Fruit fly (Drosophila melanogaster) whole organism, embryonic: ENCODE measurements around the gene CG2898.

Source experiments
- B-H1 ChIP-seq: fragments of 200-800 bp; sonication (Bioruptor generic); IDR thresholded peaks from 3 replicates; pipeline ENCODE4 v1.3.6; 2022; ENCODE audit warnings: missing biosample characterization, missing genetic modification characterization
- Blimp-1 ChIP-seq: fragments of 200-800 bp; sonication (Bioruptor generic); optimal IDR thresholded peaks from 3 replicates; lab custom pipeline; 2018; ENCODE audit warnings: missing biosample characterization, missing genetic modification characterization, mild to moderate bottlenecking, moderate library complexity, missing genetic modification reagents
- C15 ChIP-seq: fragments of 200-800 bp; sonication (Bioruptor generic); IDR thresholded peaks from 3 replicates; pipeline ENCODE4 v1.3.6; 2022; ENCODE audit warnings: missing biosample characterization, missing genetic modification characterization
- CG10431 ChIP-seq: fragments of 200-800 bp; sonication (Bioruptor generic); optimal IDR thresholded peaks from 3 replicates; lab custom pipeline; 2018; ENCODE audit warnings: missing biosample characterization, mild to moderate bottlenecking, missing genetic modification characterization
- CG10543 ChIP-seq: fragments of 200-800 bp; sonication (Bioruptor generic); optimal IDR thresholded peaks from 3 replicates; lab custom pipeline; 2017; ENCODE audit warnings: missing biosample characterization, mild to moderate bottlenecking, missing genetic modification characterization, moderate library complexity
- CG11723 ChIP-seq: fragments of 200-800 bp; sonication (Bioruptor generic); optimal IDR thresholded peaks from 2 replicates; lab custom pipeline; 2017; ENCODE audit warnings: missing biosample characterization, mild to moderate bottlenecking, missing genetic modification characterization
- CG12769 ChIP-seq: fragments of 200-800 bp; sonication (Bioruptor generic); optimal IDR thresholded peaks from 2 replicates; lab custom pipeline; 2019; ENCODE audit warnings: missing biosample characterization, mild to moderate bottlenecking, missing genetic modification characterization, moderate library complexity
- CG13287 ChIP-seq: fragments of 200-800 bp; sonication (Bioruptor generic); IDR thresholded peaks from 2 replicates; pipeline ENCODE4 v1.3.6; 2022; ENCODE audit warnings: missing biosample characterization, missing genetic modification characterization; ENCODE audit not compliant: partially characterized antibody
- CG14441 ChIP-seq: fragments of 200-800 bp; sonication (Bioruptor generic); IDR thresholded peaks from 2 replicates; pipeline ENCODE4 v1.3.6; 2022; ENCODE audit warnings: missing biosample characterization, missing genetic modification characterization
- CG14667 ChIP-seq: fragments of 200-800 bp; sonication (Bioruptor generic); IDR thresholded peaks from 2 replicates; pipeline ENCODE4 v1.3.6; 2022; ENCODE audit warnings: missing biosample characterization, missing genetic modification characterization
- CG17568 ChIP-seq: fragments of 200-800 bp; sonication (Bioruptor generic); optimal IDR thresholded peaks from 2 replicates; lab custom pipeline; 2018; ENCODE audit warnings: missing biosample characterization, mild to moderate bottlenecking, missing genetic modification characterization, moderate library complexity
- CG18476 ChIP-seq: fragments of 200-800 bp; sonication (Bioruptor generic); optimal IDR thresholded peaks from 2 replicates; lab custom pipeline; 2016; ENCODE audit warnings: missing biosample characterization, mild to moderate bottlenecking, missing genetic modification characterization
- CG18619 ChIP-seq: fragments of 200-800 bp; sonication (Bioruptor generic); optimal IDR thresholded peaks from 3 replicates; lab custom pipeline; 2017; ENCODE audit warnings: missing biosample characterization, mild to moderate bottlenecking, missing genetic modification characterization
- CG2678 ChIP-seq: fragments of 200-800 bp; sonication (Bioruptor generic); optimal IDR thresholded peaks from 3 replicates; lab custom pipeline; 2019; ENCODE audit warnings: missing biosample characterization, mild to moderate bottlenecking, missing genetic modification characterization, moderate library complexity
- CG6765 ChIP-seq: fragments of 200-800 bp; sonication (Bioruptor generic); optimal IDR thresholded peaks from 3 replicates; lab custom pipeline; 2017; ENCODE audit warnings: missing biosample characterization, mild to moderate bottlenecking, missing genetic modification characterization
- CG7556 ChIP-seq: fragments of 200-800 bp; sonication (Bioruptor generic); optimal IDR thresholded peaks from 2 replicates; lab custom pipeline; 2017; ENCODE audit warnings: missing biosample characterization, mild to moderate bottlenecking, missing genetic modification characterization
- CG8089 ChIP-seq: fragments of 200-800 bp; sonication (Bioruptor generic); optimal IDR thresholded peaks from 3 replicates; lab custom pipeline; 2016; ENCODE audit warnings: missing biosample characterization, missing genetic modification characterization
- CG9932 ChIP-seq: fragments of 200-800 bp; sonication (Bioruptor generic); IDR thresholded peaks from 2 replicates; pipeline ENCODE4 v1.3.6; 2022; ENCODE audit warnings: missing biosample characterization, missing genetic modification characterization
- CTCF ChIP-seq: fragments of 200-800 bp; sonication (Bioruptor generic); optimal IDR thresholded peaks from 2 replicates; lab custom pipeline; 2017; ENCODE audit warnings: missing biosample characterization, mild to moderate bottlenecking, missing genetic modification characterization, moderate library complexity
- Camta ChIP-seq: fragments of 200-800 bp; sonication (Bioruptor generic); optimal IDR thresholded peaks from 2 replicates; lab custom pipeline; 2016; ENCODE audit warnings: missing biosample characterization, missing genetic modification characterization
- CrebB ChIP-seq: fragments of 200-800 bp; sonication (Bioruptor generic); optimal IDR thresholded peaks from 3 replicates; lab custom pipeline; 2018; ENCODE audit warnings: missing biosample characterization, mild to moderate bottlenecking, missing genetic modification characterization
- HLH3B ChIP-seq: fragments of 200-800 bp; sonication (Bioruptor generic); IDR thresholded peaks from 2 replicates; pipeline ENCODE4 v1.3.6; 2022; ENCODE audit warnings: missing biosample characterization, missing genetic modification characterization
- Jarid2 ChIP-seq: fragments of 200-800 bp; sonication (Bioruptor generic); optimal IDR thresholded peaks from 3 replicates; lab custom pipeline; 2017; ENCODE audit warnings: mild to moderate bottlenecking, missing biosample characterization, missing genetic modification reagents, missing genetic modification characterization
- Med ChIP-seq: fragments of 200-800 bp; sonication (Bioruptor generic); peaks from one replicate; lab custom pipeline; 2016; ENCODE audit warnings: missing biosample characterization, missing genetic modification characterization, mild to moderate bottlenecking, inconsistent platforms, moderate library complexity
- Myb ChIP-seq: fragments of 200-800 bp; sonication (Bioruptor generic); optimal IDR thresholded peaks from 2 replicates; lab custom pipeline; 2016; ENCODE audit warnings: missing biosample characterization, missing genetic modification characterization
- PHDP ChIP-seq: fragments of 200-800 bp; sonication (Bioruptor generic); optimal IDR thresholded peaks from 3 replicates; lab custom pipeline; 2018; ENCODE audit warnings: missing biosample characterization, mild to moderate bottlenecking, missing genetic modification characterization, moderate library complexity
- Pdp1 ChIP-seq, 2 experiments: fragments of 200-800 bp; sonication (Bioruptor generic); optimal IDR thresholded peaks; 3 replicates each; lab custom pipeline; 2016; ENCODE audit warnings: missing biosample characterization in 2 of 2, missing genetic modification characterization in 2 of 2, mild to moderate bottlenecking in 1 of 2, moderate library complexity in 1 of 2
- TFAM ChIP-seq: fragments of 200-800 bp; sonication (Bioruptor generic); optimal IDR thresholded peaks from 2 replicates; lab custom pipeline; 2017; ENCODE audit warnings: missing biosample characterization, missing genetic modification characterization, inconsistent platforms
- Taf1 ChIP-seq: fragments of 200-800 bp; sonication (Bioruptor generic); IDR thresholded peaks from 2 replicates; pipeline ENCODE4 v1.3.6; 2022; ENCODE audit warnings: missing biosample characterization, missing genetic modification characterization
- abd-A ChIP-seq: fragments of 200-800 bp; sonication (Bioruptor generic); optimal IDR thresholded peaks from 3 replicates; lab custom pipeline; 2019; ENCODE audit warnings: missing biosample characterization, mild to moderate bottlenecking, missing genetic modification characterization, moderate library complexity
- ara ChIP-seq: fragments of 200-800 bp; sonication (Bioruptor generic); IDR thresholded peaks from 2 replicates; pipeline ENCODE4 v1.3.6; 2022; ENCODE audit warnings: missing biosample characterization, missing genetic modification characterization
- ash1 ChIP-seq: fragments of 200-800 bp; sonication (Bioruptor generic); optimal IDR thresholded peaks from 2 replicates; lab custom pipeline; 2018; ENCODE audit warnings: missing biosample characterization, mild to moderate bottlenecking, missing genetic modification characterization
- caup ChIP-seq: fragments of 200-800 bp; sonication (Bioruptor generic); optimal IDR thresholded peaks from 3 replicates; lab custom pipeline; 2017; ENCODE audit warnings: missing biosample characterization, mild to moderate bottlenecking, missing genetic modification characterization, moderate library complexity; ENCODE audit not compliant: severe bottlenecking
- chif ChIP-seq, 2 experiments: fragments of 200-800 bp; sonication (Bioruptor generic); optimal IDR thresholded peaks; 3 replicates each; lab custom pipeline; 2016; ENCODE audit warnings: missing biosample characterization in 2 of 2, missing genetic modification characterization in 2 of 2
- crc ChIP-seq: fragments of 200-800 bp; sonication (Bioruptor generic); optimal IDR thresholded peaks from 2 replicates; lab custom pipeline; 2016; ENCODE audit warnings: missing biosample characterization, missing genetic modification characterization
- croc ChIP-seq: fragments of 200-800 bp; sonication (Bioruptor generic); conservative IDR thresholded peaks from 3 replicates; pipeline ENCODE4 v1.3.6; 2022; ENCODE audit warnings: missing biosample characterization, missing genetic modification characterization
- crol ChIP-seq: fragments of 200-800 bp; sonication (Bioruptor generic); IDR thresholded peaks from 2 replicates; pipeline ENCODE4 v1.3.6; 2022; ENCODE audit warnings: missing biosample characterization, missing genetic modification characterization
- en ChIP-seq: fragments of 200-800 bp; sonication (Bioruptor generic); optimal IDR thresholded peaks from 2 replicates; lab custom pipeline; 2016; ENCODE audit warnings: missing biosample characterization, missing genetic modification characterization
- ftz-f1 ChIP-seq: fragments of 200-800 bp; sonication (Bioruptor generic); optimal IDR thresholded peaks from 2 replicates; lab custom pipeline; 2016; ENCODE audit warnings: missing biosample characterization, missing genetic modification characterization
- h ChIP-seq: fragments of >200 bp; optimal IDR thresholded peaks from 2 replicates; lab custom pipeline; 2017
- ind ChIP-seq: fragments of 200-800 bp; sonication (Bioruptor generic); optimal IDR thresholded peaks from 3 replicates; lab custom pipeline; 2016; ENCODE audit warnings: missing biosample characterization, missing genetic modification characterization
- kay ChIP-seq: fragments of 200-800 bp; sonication (Bioruptor generic); optimal IDR thresholded peaks from 2 replicates; lab custom pipeline; 2016; ENCODE audit warnings: missing biosample characterization, missing genetic modification characterization
- lab ChIP-seq: fragments of 200-800 bp; sonication (Bioruptor generic); optimal IDR thresholded peaks from 3 replicates; lab custom pipeline; 2017; ENCODE audit warnings: missing biosample characterization, missing genetic modification characterization, mild to moderate bottlenecking, moderate library complexity, missing genetic modification reagents
- mam ChIP-seq: fragments of 200-800 bp; sonication (Bioruptor generic); optimal IDR thresholded peaks from 3 replicates; lab custom pipeline; 2016; ENCODE audit warnings: missing biosample characterization, missing genetic modification characterization
- nmo ChIP-seq: fragments of 200-800 bp; sonication (Bioruptor generic); optimal IDR thresholded peaks from 2 replicates; lab custom pipeline; 2018; ENCODE audit warnings: missing biosample characterization, mild to moderate bottlenecking, missing genetic modification characterization, moderate library complexity
- phol ChIP-seq: fragments of 200-800 bp; sonication (Bioruptor generic); optimal IDR thresholded peaks from 3 replicates; lab custom pipeline; 2018; ENCODE audit warnings: missing biosample characterization, mild to moderate bottlenecking, missing genetic modification characterization, moderate library complexity
- row ChIP-seq: fragments of 200-800 bp; sonication (Bioruptor generic); IDR thresholded peaks from 3 replicates; pipeline ENCODE4 v1.3.6; 2022; ENCODE audit warnings: missing biosample characterization, missing genetic modification characterization
- scrt ChIP-seq: fragments of 200-800 bp; sonication (Bioruptor generic); optimal IDR thresholded peaks from 2 replicates; lab custom pipeline; 2018; ENCODE audit warnings: missing biosample characterization, mild to moderate bottlenecking, missing genetic modification characterization, moderate library complexity
- trem ChIP-seq: fragments of 200-800 bp; optimal IDR thresholded peaks from 3 replicates; lab custom pipeline; 2019; ENCODE audit warnings: missing biosample characterization, mild to moderate bottlenecking, missing genetic modification characterization, moderate library complexity
- zfh1 ChIP-seq: fragments of 200-800 bp; sonication (Bioruptor generic); IDR thresholded peaks from 3 replicates; pipeline ENCODE4 v1.3.6; 2022; ENCODE audit warnings: missing biosample characterization, missing genetic modification characterization

CG2898 gene

DNA sequence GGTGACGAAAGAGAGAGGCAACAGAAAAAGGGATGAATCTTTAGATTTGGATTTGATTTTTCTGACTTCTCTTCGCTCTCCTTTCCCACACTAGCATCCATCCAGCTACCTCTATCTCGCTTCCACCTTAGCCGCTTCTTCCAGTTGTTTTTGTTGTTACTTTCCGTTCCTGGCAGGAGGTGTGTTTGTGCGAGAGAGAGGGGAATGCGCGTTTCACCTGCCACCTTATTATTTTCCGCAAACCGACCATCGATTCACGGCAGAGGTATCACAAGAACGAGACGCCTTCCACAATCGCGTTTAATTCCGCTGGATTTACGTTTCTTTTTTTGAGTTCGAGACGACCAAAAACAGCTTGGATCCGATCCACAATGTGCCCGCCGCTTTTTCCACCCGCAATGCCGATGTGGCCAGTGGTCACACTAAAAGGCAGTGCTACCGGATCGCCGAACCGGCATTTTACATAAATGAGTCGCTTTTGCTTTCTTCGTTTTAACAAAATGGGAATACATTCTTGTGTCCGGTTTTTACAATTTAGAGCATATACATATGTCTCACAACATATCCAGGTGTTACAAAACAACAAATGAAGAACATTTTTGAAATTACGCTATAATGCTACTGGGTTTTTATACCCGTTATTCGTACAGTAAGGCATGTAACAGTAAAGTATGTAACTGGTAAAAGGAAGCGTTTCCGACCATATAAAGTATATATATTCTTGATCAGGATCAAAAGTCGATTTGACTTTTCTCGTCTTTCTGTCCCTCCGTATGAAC lies 49.4 kb upstream of the CG2898 start, which contains the start of gene alpha-Man-Ia (continued):
- TF ChIP-seq Camta (GFP tag; lab: Kevin White, UChicago): peak; percentile 14
- TF ChIP-seq CG18619 (GFP tag; lab: Kevin White, UChicago): peak; percentile 19
- no peak for TF ChIP-seq crc (GFP tag; lab: Kevin White, UChicago)
- no peak for TF ChIP-seq TFAM (GFP tag; lab: Kevin White, UChicago)
- peak; percentile 41 for TF ChIP-seq CTCF (GFP tag; lab: Kevin White, UChicago)
- TF ChIP-seq Blimp-1 (GFP tag; lab: Kevin White, UChicago): no peak
- TF ChIP-seq CG14441 (GFP tag; lab: Robert Waterston, UW): no peak
- peak; percentile 8 for TF ChIP-seq ind (GFP tag; lab: Kevin White, UChicago)
- peak; percentile 48 for TF ChIP-seq nmo (GFP tag; lab: Kevin White, UChicago)
- TF ChIP-seq CG10431 (GFP tag; lab: Kevin White, UChicago): no peak
- peak; percentile 1 for TF ChIP-seq lab
- peak; percentile 73 for TF ChIP-seq crol (GFP tag; lab: Robert Waterston, UW)
- TF ChIP-seq ash1 (GFP tag; lab: Kevin White, UChicago): no peak
- TF ChIP-seq Pdp1 (GFP tag; optimal IDR thresholded peaks at IDR 0.05; lab: Kevin White, UChicago): peak; percentile 38 to 92
- TF ChIP-seq PHDP: no peak
- no peak for TF ChIP-seq CG17568 (GFP tag; lab: Kevin White, UChicago)
- no peak for TF ChIP-seq CrebB (tag; lab: Kevin White, UChicago)
- TF ChIP-seq CG11723 (GFP tag; lab: Kevin White, UChicago): no peak
- TF ChIP-seq Jarid2 (GFP tag; lab: Kevin White, UChicago): peak; percentile 35
- TF ChIP-seq CG8089 (GFP tag; lab: Kevin White, UChicago): no peak
- TF ChIP-seq CG2678 (tag; lab: Kevin White, UChicago): peak; percentile 8
- no peak for TF ChIP-seq h (lab: Kevin White, UChicago)
- peak; percentile 47 for TF ChIP-seq row (GFP tag; lab: Robert Waterston, UW)
- TF ChIP-seq zfh1 (GFP tag; lab: Robert Waterston, UW): no peak
- no peak for TF ChIP-seq CG6765 (GFP tag; lab: Kevin White, UChicago)
- peak; percentile 50; the same call in 1 of the 2 replicates for TF ChIP-seq CG9932 (GFP tag; lab: Robert Waterston, UW)
- peak; percentile 42 for TF ChIP-seq mam (GFP tag; lab: Kevin White, UChicago)
- no peak for TF ChIP-seq C15 (GFP tag; lab: Robert Waterston, UW)
- no peak for TF ChIP-seq scrt (GFP tag; lab: Kevin White, UChicago)
- TF ChIP-seq CG10543 (GFP tag; lab: Kevin White, UChicago): peak; percentile 37
- TF ChIP-seq en (GFP tag; lab: Kevin White, UChicago): no peak
- no peak for TF ChIP-seq CG18476 (GFP tag; lab: Kevin White, UChicago)
- TF ChIP-seq CG13287 (GFP tag; lab: Robert Waterston, UW): no peak
- TF ChIP-seq CG7556 (GFP tag; lab: Kevin White, UChicago): peak; percentile 4
- TF ChIP-seq trem: peak; percentile 26
- TF ChIP-seq CG14667: no peak
- TF ChIP-seq B-H1 (GFP tag; lab: Robert Waterston, UW): no peak
- TF ChIP-seq ftz-f1: no peak
- peak; percentile 49 for TF ChIP-seq phol
- no peak for TF ChIP-seq CG12769
- TF ChIP-seq Med: peak; percentile 75
- TF ChIP-seq ara: no peak
- no peak for TF ChIP-seq Taf1 (GFP tag; lab: Robert Waterston, UW)
- TF ChIP-seq kay: no peak
- TF ChIP-seq chif (GFP tag; optimal IDR thresholded peaks at IDR 0.05; lab: Kevin White, UChicago): peak in 1 of 2 experiments; percentile 13
- no peak for TF ChIP-seq abd-A (tag; lab: Kevin White, UChicago)
- no peak for TF ChIP-seq croc (GFP tag; lab: Robert Waterston, UW)
- TF ChIP-seq HLH3B: no peak
- TF ChIP-seq Myb (GFP tag; lab: Kevin White, UChicago): peak; percentile 69
- no peak for TF ChIP-seq caup (GFP tag; lab: Kevin White, UChicago)
